Worm (Caenorhabditis elegans): ENCODE measurements around the gene rha-1.

DNA sequence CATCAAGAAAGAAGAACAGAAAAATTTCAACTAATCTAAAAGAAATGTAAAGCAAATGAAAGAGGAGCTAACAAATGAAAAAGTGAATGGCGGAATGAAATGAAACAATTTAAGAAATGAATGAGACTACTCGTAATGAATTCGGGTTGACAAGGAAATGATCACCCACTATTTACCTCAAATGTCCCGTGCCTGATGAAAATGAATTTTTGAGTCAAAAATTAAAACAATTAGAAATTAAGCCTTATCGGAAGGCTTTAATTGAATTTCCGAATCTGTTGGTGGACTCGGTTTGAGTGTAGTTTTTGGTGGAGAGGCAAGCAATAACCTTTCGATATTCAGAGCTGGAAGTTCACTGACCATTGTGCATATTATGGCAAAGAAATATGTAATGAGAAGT, 34.5 kb downstream of the rha-1 start:
- TF ChIP-seq gmeb-2 (tag; optimal IDR thresholded peaks at IDR 0.05), result no peak
- no peak for TF ChIP-seq lin-11 (tag; optimal IDR thresholded peaks at IDR 0.05)
- TF ChIP-seq pha-4 (tag; optimal IDR thresholded peaks at IDR 0.05), result no peak
- no peak for TF ChIP-seq F13H6.1 (tag; optimal IDR thresholded peaks at IDR 0.05)
- no peak for TF ChIP-seq pax-1 (tag; optimal IDR thresholded peaks at IDR 0.05)
- no peak for TF ChIP-seq fkh-10 (GFP tag; optimal IDR thresholded peaks at IDR 0.05)
- TF ChIP-seq hlh-30 (tag; optimal IDR thresholded peaks at IDR 0.05; ENCODE audit: insufficient read depth), result no peak
- TF ChIP-seq tbx-2 (tag; optimal IDR thresholded peaks at IDR 0.05), result no peak

Data from whole organism, late embryonic.